Fruit fly (Drosophila melanogaster): ENCODE results near the gene CCT4.

The CCT4 gene

DNA sequence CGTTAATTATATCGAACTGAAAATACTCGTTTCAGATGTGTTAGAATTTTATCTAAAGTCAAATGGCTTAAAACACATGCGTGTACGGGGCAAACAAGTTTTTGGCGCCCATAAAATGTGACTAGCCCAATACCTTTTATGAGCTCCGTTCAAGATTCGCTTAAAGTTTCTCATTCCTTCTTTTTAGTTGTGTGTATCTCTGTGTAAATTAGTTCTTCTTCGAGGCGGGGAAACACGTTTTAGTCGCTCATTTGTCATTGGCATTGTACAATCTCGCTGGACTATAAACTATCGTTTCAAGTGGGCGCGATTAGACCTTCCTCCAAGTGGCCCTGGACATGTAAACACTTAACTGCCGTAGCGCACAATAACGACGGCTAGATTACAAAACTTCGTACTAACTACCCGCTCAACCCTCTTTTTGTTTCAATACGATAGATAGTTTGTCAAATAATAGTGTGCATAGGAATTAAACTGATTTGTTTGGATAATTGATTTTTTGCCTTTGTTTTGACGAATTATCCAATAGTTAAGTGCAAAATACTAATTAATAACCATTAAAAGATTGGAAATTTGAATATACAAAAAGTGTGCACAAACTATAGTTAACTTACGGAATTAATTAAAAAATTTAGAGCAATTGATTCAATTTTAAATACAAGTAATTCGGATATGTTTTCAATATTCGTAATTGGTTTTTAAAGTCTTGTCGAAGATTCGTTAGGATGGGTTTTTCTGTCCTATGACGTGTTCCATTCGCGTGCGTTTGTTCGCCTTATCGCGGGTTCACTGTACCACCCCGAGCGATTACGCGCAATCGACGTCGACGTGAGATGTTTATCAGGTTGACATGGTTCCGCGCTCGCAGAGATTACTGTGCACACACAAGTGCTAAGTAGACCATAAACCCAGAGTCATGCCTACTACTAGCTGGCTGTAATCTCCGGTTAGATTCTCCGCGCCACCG, 28.0 kb upstream of the CCT4 start (continued):
- TF ChIP-seq phol (tag; optimal IDR thresholded peaks at IDR 0.05) (peak; percentile 63), CrebB (tag; optimal IDR thresholded peaks at IDR 0.05) (no peak), ash1 (GFP tag; optimal IDR thresholded peaks at IDR 0.05) (no peak), Dad (GFP tag; optimal IDR thresholded peaks at IDR 0.05) (no peak), Pdp1 (GFP tag; optimal IDR thresholded peaks at IDR 0.05) (peak; percentile 37 to 81), Optix (GFP tag; IDR thresholded peaks at IDR 0.05) (peak; percentile 14; the same call in 1 of the 3 replicates), CG10543 (GFP tag; optimal IDR thresholded peaks at IDR 0.05) (peak; percentile 53), ERR (GFP tag; optimal IDR thresholded peaks at IDR 0.05) (no peak), ranshi (GFP tag; IDR thresholded peaks at IDR 0.05) (peak; percentile 57), CG8290 (GFP tag; optimal IDR thresholded peaks at IDR 0.05) (no peak), CG8290 (tag; optimal IDR thresholded peaks at IDR 0.05) (peak in 1 of 2 experiments; percentile 56), dimm (GFP tag; IDR thresholded peaks at IDR 0.05) (no peak), CG16779 (GFP tag; IDR thresholded peaks at IDR 0.05) (no peak), zfh2 (GFP tag; optimal IDR thresholded peaks at IDR 0.05) (peak; percentile 21), CG34224 (GFP tag; IDR thresholded peaks at IDR 0.05; ENCODE audit: partially characterized antibody) (no peak), CG8388 (GFP tag; optimal IDR thresholded peaks at IDR 0.05) (peak; percentile 9), chn (GFP tag; optimal IDR thresholded peaks at IDR 0.05) (no peak), Nf-YC (tag; optimal IDR thresholded peaks at IDR 0.05) (peak; percentile 54), org-1 (GFP tag; optimal IDR thresholded peaks at IDR 0.05) (peak; percentile 0), fd3F (GFP tag; optimal IDR thresholded peaks at IDR 0.05) (no peak), danr (GFP tag; IDR thresholded peaks at IDR 0.05) (no peak; the same call in 1 of the 2 replicates), CG12744 (GFP tag; optimal IDR thresholded peaks at IDR 0.05) (no peak), tll (GFP tag; optimal IDR thresholded peaks at IDR 0.05) (no peak), CG11696 (GFP tag; IDR thresholded peaks at IDR 0.05) (0 out of 2 replicates have a peak, but pooled peaks have one; percentile 31), CG16813 (GFP tag; IDR thresholded peaks at IDR 0.05; ENCODE audit: partially characterized antibody) (no peak), Meics (GFP tag; optimal IDR thresholded peaks at IDR 0.05) (peak; percentile 73), CG6683 (GFP tag; optimal IDR thresholded peaks at IDR 0.05) (peak; percentile 50), Drgx (GFP tag; IDR thresholded peaks at IDR 0.05) (peak; percentile 71), stwl (tag; optimal IDR thresholded peaks at IDR 0.05) (no peak), CG12219 (GFP tag; optimal IDR thresholded peaks at IDR 0.05) (no peak), CG1602 (GFP tag; optimal IDR thresholded peaks at IDR 0.05) (no peak), CG6765 (GFP tag; optimal IDR thresholded peaks at IDR 0.05) (peak; percentile 8), CG11456 (GFP tag; IDR thresholded peaks at IDR 0.05) (no peak), ci (GFP tag; IDR thresholded peaks at IDR 0.05) (peak; percentile 63; the same call in 2 of the 3 replicates), Opbp (GFP tag; IDR thresholded peaks at IDR 0.05; ENCODE audit: partially characterized antibody) (no peak), croc (GFP tag; conservative IDR thresholded peaks at IDR 0.05) (no peak), pzg (GFP tag; optimal IDR thresholded peaks at IDR 0.05) (no peak), HLH3B (GFP tag; IDR thresholded peaks at IDR 0.05) (peak; percentile 61), Bteb2 (GFP tag; optimal IDR thresholded peaks at IDR 0.05) (no peak), CG2120 (GFP tag; optimal IDR thresholded peaks at IDR 0.05) (peak; percentile 62), Dip2 (GFP tag; IDR thresholded peaks at IDR 0.05) (no peak), CG14667 (GFP tag; IDR thresholded peaks at IDR 0.05) (peak; percentile 23; the same call in 1 of the 2 replicates), CG18476 (GFP tag; optimal IDR thresholded peaks at IDR 0.05) (peak; percentile 63), C15 (GFP tag; IDR thresholded peaks at IDR 0.05) (0 out of 3 replicates have a peak, but pooled peaks have one; percentile 8), fru (optimal IDR thresholded peaks at IDR 0.05) (no peak), Ets97D (GFP tag; optimal IDR thresholded peaks at IDR 0.05) (no peak), fu2 (GFP tag; optimal IDR thresholded peaks at IDR 0.05) (no peak), Hsf (GFP tag; optimal IDR thresholded peaks at IDR 0.05) (peak; percentile 26), Sry-β (GFP tag; optimal IDR thresholded peaks at IDR 0.05) (no peak)

Data from whole organism, embryonic.